Worm (Caenorhabditis elegans): ENCODE data around the gene F20E11.17.

- no peak for TF ChIP-seq ztf-23 (GFP tag; IDR thresholded peaks at IDR 0.05)
- TF ChIP-seq klf-2 (GFP tag; conservative IDR thresholded peaks at IDR 0.05), result no peak
Measured at ce11 chrV:17496071-17496470, 27.0 kb upstream of the F20E11.17 start, which contains the start of gene srh-118.
